Worm (Caenorhabditis elegans) whole organism, mixed stage, embryonic: ENCODE measurements around the gene aexr-2.

Experiments
- M03D4.4 ChIP-seq: sonication (generic microtip); optimal IDR thresholded peaks from 2 replicates; lab custom pipeline; 2017; ENCODE audit warnings: mild to moderate bottlenecking, missing genetic modification characterization, missing compliant biosample characterization
- bed-3 ChIP-seq: fragments of 200-800 bp; sonication (Bioruptor generic); optimal IDR thresholded peaks from 3 replicates; lab custom pipeline; 2018; ENCODE audit warnings: mild to moderate bottlenecking, missing genetic modification characterization, moderate library complexity, missing compliant biosample characterization
- blmp-1 ChIP-seq: fragments of 150-350 bp; optimal IDR thresholded peaks from 2 replicates; lab custom pipeline; 2014; ENCODE audit warnings: missing biosample characterization, missing genetic modification characterization
- ceh-39 ChIP-seq: fragments of 150-350 bp; optimal IDR thresholded peaks from 2 replicates; lab custom pipeline; 2014; ENCODE audit warnings: missing biosample characterization, missing genetic modification characterization
- ceh-43 ChIP-seq: fragments of 200-800 bp; sonication (Bioruptor generic); optimal IDR thresholded peaks from 2 replicates; lab custom pipeline; 2018; ENCODE audit warnings: mild to moderate bottlenecking, missing genetic modification characterization, moderate library complexity, missing compliant biosample characterization
- ceh-83 ChIP-seq: fragments of 200-800 bp; sonication (Bioruptor generic); optimal IDR thresholded peaks from 2 replicates; lab custom pipeline; 2018; ENCODE audit warnings: mild to moderate bottlenecking, missing genetic modification characterization, missing compliant biosample characterization
- ces-1 ChIP-seq: fragments of 150-350 bp; optimal IDR thresholded peaks from 2 replicates; lab custom pipeline; 2014; ENCODE audit warnings: missing biosample characterization, missing genetic modification reagents, missing genetic modification characterization
- cnd-1 ChIP-seq: fragments of 200-800 bp; sonication (Bioruptor generic); optimal IDR thresholded peaks from 2 replicates; lab custom pipeline; 2018; ENCODE audit warnings: mild to moderate bottlenecking, missing genetic modification characterization, missing compliant biosample characterization
- drap-1 ChIP-seq: fragments of 200-800 bp; sonication (Bioruptor generic); optimal IDR thresholded peaks from 3 replicates; lab custom pipeline; 2018; ENCODE audit warnings: mild to moderate bottlenecking, missing genetic modification characterization, missing compliant biosample characterization
- elt-1 ChIP-seq: sonication (generic microtip); optimal IDR thresholded peaks from 2 replicates; lab custom pipeline; 2017; ENCODE audit warnings: missing genetic modification characterization, mild to moderate bottlenecking, missing compliant biosample characterization, antibody characterized with exemption, moderate library complexity, borderline replicate concordance; ENCODE audit not compliant: insufficient read depth
- elt-3 ChIP-seq: fragments of 150-350 bp; optimal IDR thresholded peaks from 2 replicates; lab custom pipeline; 2014; ENCODE audit warnings: missing biosample characterization, missing genetic modification characterization
- flh-1 ChIP-seq: fragments of 200-800 bp; sonication (Bioruptor generic); optimal IDR thresholded peaks from 2 replicates; lab custom pipeline; 2018; ENCODE audit warnings: mild to moderate bottlenecking, missing genetic modification characterization, moderate library complexity, missing compliant biosample characterization
- ham-2 ChIP-seq: fragments of 200-800 bp; sonication (Bioruptor generic); optimal IDR thresholded peaks from 2 replicates; lab custom pipeline; 2018; ENCODE audit warnings: mild to moderate bottlenecking, missing genetic modification characterization, missing compliant biosample characterization
- lin-13 ChIP-seq: fragments of 150-350 bp; optimal IDR thresholded peaks from 2 replicates; lab custom pipeline; 2014; ENCODE audit warnings: missing biosample characterization, missing genetic modification characterization
- lin-32 ChIP-seq: fragments of 200-800 bp; sonication (Bioruptor generic); optimal IDR thresholded peaks from 2 replicates; lab custom pipeline; 2018; ENCODE audit warnings: mild to moderate bottlenecking, missing genetic modification characterization, missing compliant biosample characterization
- lsy-2 ChIP-seq: fragments of 150-350 bp; optimal IDR thresholded peaks from 2 replicates; lab custom pipeline; 2014; ENCODE audit warnings: missing biosample characterization, missing genetic modification characterization
- mab-5 ChIP-seq: fragments of 150-350 bp; optimal IDR thresholded peaks from 2 replicates; lab custom pipeline; 2014; ENCODE audit warnings: missing biosample characterization, missing genetic modification characterization
- mep-1 ChIP-seq: fragments of 150-350 bp; optimal IDR thresholded peaks from 2 replicates; lab custom pipeline; 2017; ENCODE audit warnings: missing biosample characterization, missing genetic modification reagents, missing genetic modification characterization, inconsistent platforms
- nhr-12 ChIP-seq: fragments of 150-350 bp; optimal IDR thresholded peaks from 2 replicates; lab custom pipeline; 2014; ENCODE audit warnings: missing biosample characterization, missing genetic modification characterization
- nhr-237 ChIP-seq: fragments of 150-350 bp; optimal IDR thresholded peaks from 2 replicates; lab custom pipeline; 2014; ENCODE audit warnings: missing biosample characterization, missing genetic modification characterization
- nhr-28 ChIP-seq: fragments of 150-350 bp; optimal IDR thresholded peaks from 2 replicates; lab custom pipeline; 2014; ENCODE audit warnings: missing biosample characterization, missing genetic modification characterization
- nhr-76 ChIP-seq: sonication (generic microtip); optimal IDR thresholded peaks from 2 replicates; lab custom pipeline; 2017; ENCODE audit warnings: missing biosample characterization, missing genetic modification characterization
- pha-4 ChIP-seq: fragments of 150-350 bp; optimal IDR thresholded peaks from 2 replicates; lab custom pipeline; 2018; ENCODE audit warnings: missing biosample characterization, missing genetic modification reagents, missing genetic modification characterization
- sem-2 ChIP-seq: fragments of 200-800 bp; sonication (Bioruptor generic); optimal IDR thresholded peaks from 2 replicates; lab custom pipeline; 2018; ENCODE audit warnings: mild to moderate bottlenecking, missing genetic modification characterization, missing compliant biosample characterization
- snpc-4 ChIP-seq: fragments of 150-350 bp; optimal IDR thresholded peaks from 2 replicates; lab custom pipeline; 2014; ENCODE audit warnings: missing biosample characterization, missing genetic modification characterization
- tbx-8 ChIP-seq: fragments of 200-800 bp; sonication (Bioruptor generic); optimal IDR thresholded peaks from 2 replicates; lab custom pipeline; 2018; ENCODE audit warnings: mild to moderate bottlenecking, missing genetic modification characterization, moderate library complexity, missing compliant biosample characterization
- unc-120 ChIP-seq: sonication (generic microtip); optimal IDR thresholded peaks from 2 replicates; lab custom pipeline; 2017; ENCODE audit warnings: missing genetic modification characterization, missing compliant biosample characterization; ENCODE audit not compliant: poor library complexity, severe bottlenecking
- unc-62 ChIP-seq: fragments of 150-350 bp; optimal IDR thresholded peaks from 2 replicates; lab custom pipeline; 2014; ENCODE audit warnings: missing biosample characterization, missing genetic modification reagents, missing genetic modification characterization
- zip-8 ChIP-seq: fragments of 150-350 bp; optimal IDR thresholded peaks from 2 replicates; lab custom pipeline; 2014; ENCODE audit warnings: missing biosample characterization, missing genetic modification characterization
- ztf-11 ChIP-seq: fragments of 150-350 bp; optimal IDR thresholded peaks from 2 replicates; lab custom pipeline; 2014; ENCODE audit warnings: missing biosample characterization, missing genetic modification characterization

aexr-2 gene

DNA sequence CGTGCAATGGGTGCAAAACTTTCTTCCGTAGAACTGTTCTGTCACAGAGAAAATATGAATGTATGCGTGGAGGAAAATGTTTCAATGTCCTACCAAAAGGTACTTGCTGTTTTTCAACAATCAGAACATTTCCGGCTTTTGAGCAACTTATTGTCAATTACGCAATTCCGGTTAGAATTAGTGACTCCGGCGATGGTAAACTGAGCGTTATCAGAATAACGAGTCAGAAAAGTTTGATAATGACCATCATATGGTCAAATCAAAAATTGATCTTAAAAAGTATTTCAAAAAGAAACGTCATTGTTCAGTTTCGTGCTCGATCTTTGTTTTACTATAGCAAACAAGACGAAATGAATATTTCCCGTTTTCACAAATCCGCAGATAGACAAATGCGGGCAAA lies 25.4 kb upstream of the aexr-2 start:
- no peak for TF ChIP-seq nhr-12 (tag; lab: Kevin White, UChicago)
- no peak for TF ChIP-seq tbx-8
- no peak for TF ChIP-seq nhr-28 (tag; lab: Kevin White, UChicago)

DNA sequence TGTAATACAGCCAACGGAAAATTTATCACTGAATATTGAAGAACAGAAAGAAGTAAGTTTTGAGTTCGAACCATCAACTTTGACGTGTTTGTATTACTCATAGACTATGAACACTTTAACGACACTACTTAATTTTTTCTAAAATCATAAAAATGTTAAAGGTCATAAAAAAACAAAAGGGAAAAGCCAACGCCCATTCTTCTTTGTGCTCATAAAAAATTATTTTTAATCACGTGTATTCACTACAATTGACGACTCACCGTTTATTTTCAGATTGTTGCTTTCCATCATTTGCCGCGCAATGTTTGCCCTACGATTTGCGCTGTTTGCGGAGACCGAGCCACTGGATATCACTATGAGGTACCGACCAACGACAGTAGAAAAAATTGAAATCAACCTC lies 24.9 kb upstream of the aexr-2 start:
- TF ChIP-seq unc-62 (GFP tag; lab: Kevin White, UChicago) (no peak), ceh-43 (GFP tag; lab: Kevin White, UChicago) (no peak), nhr-237 (tag; lab: Kevin White, UChicago) (no peak), lin-13 (tag; lab: Kevin White, UChicago) (no peak), nhr-76 (tag; lab: Kevin White, UChicago) (no peak), ces-1 (GFP tag; lab: Kevin White, UChicago) (no peak), elt-3 (tag; lab: Kevin White, UChicago) (no peak), zip-8 (tag; lab: Kevin White, UChicago) (no peak), M03D4.4 (no peak), sem-2 (GFP tag; lab: Kevin White, UChicago) (no peak), drap-1 (GFP tag; lab: Kevin White, UChicago) (no peak), blmp-1 (tag; lab: Kevin White, UChicago) (no peak), bed-3 (GFP tag; lab: Kevin White, UChicago) (no peak), lsy-2 (tag; lab: Kevin White, UChicago) (no peak), pha-4 (tag; lab: Kevin White, UChicago) (no peak), unc-120 (tag; lab: Kevin White, UChicago) (no peak), snpc-4 (tag; lab: Kevin White, UChicago) (no peak), nhr-12 (tag; lab: Kevin White, UChicago) (no peak)

DNA sequence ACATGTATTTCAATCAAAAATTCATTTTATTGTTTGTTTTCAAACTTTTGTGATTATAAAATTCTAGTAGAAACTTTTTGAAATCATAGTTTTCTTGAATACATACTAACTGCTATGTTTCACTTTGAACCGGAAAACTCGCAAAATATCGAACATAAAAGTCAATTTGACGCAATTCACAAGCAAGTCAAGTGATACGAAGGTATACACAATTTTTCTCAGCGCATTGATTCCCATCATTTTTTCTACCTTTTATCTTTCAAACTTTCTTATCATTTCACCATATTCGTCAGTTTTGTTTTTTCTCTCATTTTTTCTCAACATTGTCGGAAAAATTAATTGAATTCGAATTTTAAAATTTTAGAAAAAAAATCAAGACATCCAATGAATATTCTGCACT lies 23.8 kb upstream of the aexr-2 start, which contains the start of gene nhr-173:
Gene nhr-173, plus strand, starts transcription at position 366 of the 400 bp plus-strand sequence.
- TF ChIP-seq ztf-11 (tag; lab: Kevin White, UChicago) (no peak), flh-1 (GFP tag; lab: Kevin White, UChicago) (no peak), nhr-12 (tag; lab: Kevin White, UChicago) (no peak), mep-1 (tag; lab: Kevin White, UChicago) (no peak), lsy-2 (tag; lab: Kevin White, UChicago) (no peak)

DNA sequence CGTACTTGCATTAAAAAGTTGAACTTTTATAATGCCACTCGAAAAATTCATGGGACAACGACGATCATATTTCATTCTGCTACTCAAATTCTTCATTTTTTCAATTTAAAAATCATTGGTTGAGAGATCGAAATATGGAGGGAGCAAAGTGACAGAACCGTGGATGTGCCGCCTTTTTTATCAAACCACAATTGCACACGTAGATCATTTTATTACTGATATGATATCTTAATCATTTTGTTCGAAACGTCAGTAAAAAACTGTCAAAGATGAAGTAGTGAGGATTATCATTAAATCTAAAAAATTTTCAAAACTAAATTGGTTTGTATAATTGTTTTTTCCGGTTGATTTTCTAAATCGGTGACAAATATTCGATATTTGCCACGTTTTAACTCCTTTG lies 22.8 kb upstream of the aexr-2 start:
- TF ChIP-seq ham-2 (GFP tag; lab: Kevin White, UChicago) (no peak), blmp-1 (tag; lab: Kevin White, UChicago) (no peak), zip-8 (tag; lab: Kevin White, UChicago) (no peak), lsy-2 (tag; lab: Kevin White, UChicago) (no peak), ceh-43 (GFP tag; lab: Kevin White, UChicago) (no peak), sem-2 (GFP tag; lab: Kevin White, UChicago) (no peak), mep-1 (tag; lab: Kevin White, UChicago) (no peak), pha-4 (tag; lab: Kevin White, UChicago) (no peak), drap-1 (GFP tag; lab: Kevin White, UChicago) (no peak), ceh-39 (tag; lab: Kevin White, UChicago) (no peak), nhr-76 (tag; lab: Kevin White, UChicago) (no peak), elt-1 (tag; lab: Kevin White, UChicago) (no peak), mab-5 (tag; lab: Kevin White, UChicago) (no peak), lin-13 (tag; lab: Kevin White, UChicago) (no peak), ceh-83 (GFP tag; lab: Kevin White, UChicago) (no peak), nhr-237 (tag; lab: Kevin White, UChicago) (no peak), lin-32 (no peak), cnd-1 (no peak)

DNA sequence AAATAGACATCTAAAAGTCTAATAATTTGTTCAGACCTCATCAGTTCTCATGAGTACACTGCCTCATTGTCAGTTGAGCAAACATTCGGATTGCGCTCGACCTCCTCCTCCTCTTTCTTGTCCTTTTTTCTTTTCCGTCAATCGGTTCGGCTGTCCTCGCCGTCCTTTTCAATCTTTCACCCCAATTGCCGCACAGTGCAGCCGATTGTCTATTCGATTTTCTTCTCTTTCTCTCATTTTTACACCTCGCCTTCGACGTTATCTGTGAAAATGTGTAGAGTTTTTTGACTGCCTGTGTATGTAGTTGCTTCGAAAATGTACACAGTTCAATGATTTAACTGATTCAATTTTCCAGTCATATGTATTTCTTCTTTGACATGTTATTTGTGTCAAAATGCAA lies 21.8 kb upstream of the aexr-2 start:
- TF ChIP-seq pha-4 (tag; lab: Kevin White, UChicago), result peak; percentile 34
- no peak for TF ChIP-seq ham-2 (GFP tag; lab: Kevin White, UChicago)
- TF ChIP-seq, all 35 proteins: peak for 1
